Fruit fly (Drosophila melanogaster): ENCODE data around the gene CG17780.
A peak's percentile ranks its signal among the peaks of the same experiment; 100 is the strongest.

CG17780 gene

dm6 chr3R:24384952-24385351 lies at the start of gene CG17780:
CG17780 (minus strand) TSS chr3R:24385052.
- no peak for TF ChIP-seq CG17801 (GFP tag; optimal IDR thresholded peaks at IDR 0.05; ENCODE audit: partially characterized antibody)

- peak; percentile 47 for TF ChIP-seq CG17801 (GFP tag; optimal IDR thresholded peaks at IDR 0.05; ENCODE audit: partially characterized antibody)
Observed at dm6 chr3R:24392207-24392939, 7.5 kb upstream of the CG17780 start, which contains the start of gene CG13616. CG13616 (plus strand) TSS chr3R:24392889.

DNA sequence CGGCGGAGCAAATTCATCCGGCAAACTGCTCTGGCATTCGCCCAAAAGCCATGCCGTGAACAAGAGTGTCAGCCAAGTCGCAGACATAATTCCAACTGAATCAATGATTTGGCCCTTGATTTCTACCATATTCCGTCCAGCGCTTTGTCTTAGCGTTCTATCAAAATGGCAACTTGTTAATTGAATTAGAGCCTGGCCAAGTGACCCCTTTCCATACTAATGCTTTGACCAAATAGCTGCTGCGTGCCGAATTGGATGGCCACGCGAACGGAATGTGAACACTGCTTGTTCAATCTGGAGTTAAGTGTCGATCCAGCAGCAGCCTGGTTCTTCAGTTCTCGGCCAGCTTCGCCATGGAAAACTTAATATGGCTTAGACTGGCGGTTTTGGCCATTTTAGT lies 5.4 kb upstream of the CG17780 start, which contains the start of the genes CG5768 and CG13615:
CG5768 (minus strand) TSS at position 101 of the 400 bp plus-strand sequence.
CG13615 (plus strand) TSS at position 280 of the 400 bp plus-strand sequence.
- TF ChIP-seq CG17801 (GFP tag; optimal IDR thresholded peaks at IDR 0.05; ENCODE audit: partially characterized antibody): no peak

DNA sequence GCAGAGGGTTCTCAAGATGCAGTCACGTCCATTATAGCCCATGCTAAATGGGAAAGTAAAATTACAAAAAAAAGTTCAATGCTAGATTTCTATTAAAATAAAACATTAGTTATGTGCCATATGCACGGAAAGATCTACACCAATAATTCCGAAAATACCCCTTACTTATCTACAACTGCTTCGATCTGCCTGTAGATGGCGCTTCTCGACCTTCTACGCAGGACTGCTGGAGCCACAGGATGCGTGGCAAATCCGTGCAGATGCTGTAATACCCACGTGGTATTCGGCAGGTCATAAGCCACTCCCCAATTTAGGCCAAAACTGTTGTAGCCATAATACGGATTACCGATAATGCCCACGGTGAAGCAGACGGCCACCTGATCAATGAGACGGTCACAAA lies 1.6 kb upstream of the CG17780 start:
- TF ChIP-seq CG17801 (GFP tag; optimal IDR thresholded peaks at IDR 0.05; ENCODE audit: partially characterized antibody): no peak

DNA sequence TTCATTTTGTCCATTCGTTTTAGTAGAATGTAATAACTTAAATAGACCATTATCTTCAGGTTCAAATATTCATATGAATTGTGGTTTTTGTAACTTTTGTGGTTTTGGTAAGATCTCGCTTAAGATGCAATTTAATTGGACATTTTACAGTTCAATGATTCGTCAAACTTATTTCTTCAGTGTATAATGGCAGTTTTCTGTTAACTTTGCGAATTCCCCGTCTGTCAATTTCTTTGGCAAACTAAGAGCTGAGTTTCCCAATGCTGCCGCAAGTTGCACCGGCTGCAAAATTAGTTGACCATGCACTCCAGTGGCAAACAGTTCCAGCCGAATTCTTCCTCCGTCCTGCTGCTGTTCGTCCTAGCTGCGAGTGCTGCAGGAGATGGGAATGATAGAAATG lies 8.3 kb downstream of the CG17780 start, which contains the start of gene CG33342:
CG33342 (plus strand) TSS at position 301 of the 400 bp plus-strand sequence.
- TF ChIP-seq CG17801 (GFP tag; optimal IDR thresholded peaks at IDR 0.05; ENCODE audit: partially characterized antibody): no peak

DNA sequence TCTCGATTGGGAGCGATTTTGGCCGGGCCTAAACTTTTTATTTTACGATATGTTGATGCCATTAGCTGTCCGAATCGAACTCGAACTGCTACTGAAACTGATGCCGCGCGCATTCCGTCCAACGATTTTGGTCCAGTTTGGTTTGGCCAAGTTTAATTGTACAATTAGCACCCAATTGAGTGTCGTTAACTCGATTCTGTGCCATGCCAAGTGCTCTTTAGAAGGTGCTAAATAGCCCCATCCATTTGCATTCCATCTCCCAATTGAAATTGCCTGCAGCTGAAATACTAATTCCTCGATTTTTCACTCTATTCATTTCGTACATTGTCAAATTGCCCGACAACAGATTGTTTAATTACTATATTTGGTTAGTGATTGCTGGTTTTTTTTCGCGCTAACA lies 9.3 kb downstream of the CG17780 start, which contains the start of gene CG17781:
CG17781 (minus strand) TSS at position 101 of the 400 bp plus-strand sequence.
- TF ChIP-seq CG17801 (GFP tag; optimal IDR thresholded peaks at IDR 0.05; ENCODE audit: partially characterized antibody): no peak

DNA sequence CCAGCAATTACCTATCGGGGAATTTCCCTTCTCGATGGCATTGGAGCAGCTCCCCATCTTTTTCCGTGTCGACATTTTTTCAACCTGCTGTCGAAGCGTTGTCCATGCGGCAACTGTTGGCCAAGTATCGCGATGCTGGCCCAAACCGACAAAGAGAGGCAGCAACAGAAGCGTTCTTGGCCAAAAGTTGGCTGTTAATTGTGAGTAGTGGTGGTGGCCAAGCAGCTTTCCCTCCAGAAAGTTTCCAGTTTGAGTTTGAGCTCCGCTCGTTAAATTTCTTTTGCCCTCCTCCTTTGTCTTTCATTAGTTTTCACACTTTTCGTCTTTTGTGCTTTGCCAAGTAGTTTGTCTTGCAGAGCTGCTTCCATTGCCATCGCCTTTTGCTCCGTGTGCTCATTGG lies 12.2 kb downstream of the CG17780 start, which contains the start of gene CG17782:
CG17782 (minus strand) TSS at position 101 of the 400 bp plus-strand sequence.
- no peak for TF ChIP-seq CG17801 (GFP tag; optimal IDR thresholded peaks at IDR 0.05; ENCODE audit: partially characterized antibody)

DNA sequence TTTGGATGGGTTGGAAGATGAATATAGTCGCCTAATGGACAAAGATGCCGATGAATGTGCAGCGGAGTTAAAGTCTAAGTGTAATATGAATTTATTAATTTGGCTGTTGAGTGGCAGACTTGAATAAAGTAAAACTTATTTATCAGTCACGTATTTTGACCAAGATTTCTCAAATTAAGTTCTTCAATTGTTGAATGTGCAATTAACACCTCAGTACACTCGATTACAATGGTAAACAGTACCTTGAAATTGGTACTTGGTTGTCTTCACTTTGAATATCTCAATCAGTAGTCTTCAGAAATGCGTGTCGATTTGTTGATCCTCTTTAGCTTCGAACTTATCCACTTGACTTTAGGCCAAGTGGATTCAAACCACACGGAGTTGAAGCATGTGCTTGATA lies 15.6 kb downstream of the CG17780 start, which contains the start of gene CG13614:
CG13614 (plus strand) TSS at position 301 of the 400 bp plus-strand sequence.
- no peak for TF ChIP-seq CG17801 (GFP tag; optimal IDR thresholded peaks at IDR 0.05; ENCODE audit: partially characterized antibody)

DNA sequence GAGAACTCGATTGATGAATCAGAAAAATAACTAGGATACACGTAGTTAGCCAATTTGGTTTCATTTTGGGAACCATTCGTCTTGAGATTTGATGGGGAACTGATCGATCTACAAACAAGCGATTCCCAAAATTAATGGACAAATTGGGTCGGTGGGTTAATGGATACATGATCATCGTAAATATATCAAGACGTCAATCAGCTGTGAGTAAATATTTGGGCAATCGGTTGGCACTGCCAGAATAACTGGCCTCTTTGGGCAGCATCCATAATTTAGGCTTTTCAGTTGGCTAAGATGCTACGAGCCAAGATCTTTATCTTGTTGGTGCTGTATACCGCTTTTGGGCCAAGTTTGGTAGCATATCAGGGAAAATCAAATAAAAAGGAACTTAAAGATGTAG lies 16.8 kb downstream of the CG17780 start, which contains the start of the genes CG42812 and CG33341:
CG42812 (minus strand) TSS at position 101 of the 400 bp plus-strand sequence.
CG33341 (plus strand) TSS at position 295 of the 400 bp plus-strand sequence.
- no peak for TF ChIP-seq CG17801 (GFP tag; optimal IDR thresholded peaks at IDR 0.05; ENCODE audit: partially characterized antibody)

DNA sequence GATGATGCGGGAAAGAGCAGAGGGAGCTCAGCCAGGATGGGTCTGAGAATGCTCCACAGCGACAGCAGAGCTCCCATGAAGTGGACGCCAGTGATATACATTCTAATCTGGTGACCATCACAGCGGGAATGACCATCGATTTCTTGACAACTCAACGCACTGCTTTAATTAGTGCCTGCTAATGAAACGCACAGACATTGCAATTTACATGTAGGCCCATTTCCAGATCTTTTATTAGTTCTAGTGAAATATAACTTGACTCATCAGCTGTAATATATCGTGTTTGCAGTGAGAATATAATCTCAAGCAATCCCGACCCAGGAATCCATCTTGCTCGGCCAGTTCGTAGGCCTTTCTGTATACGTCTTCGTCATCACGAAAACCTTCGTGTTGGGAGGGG lies 17.7 kb downstream of the CG17780 start, which contains the start of gene CG42811:
CG42811 (minus strand) TSS at position 101 of the 400 bp plus-strand sequence.
- TF ChIP-seq CG17801 (GFP tag; optimal IDR thresholded peaks at IDR 0.05; ENCODE audit: partially characterized antibody): no peak

- no peak for TF ChIP-seq CG17801 (GFP tag; optimal IDR thresholded peaks at IDR 0.05; ENCODE audit: partially characterized antibody)
Observed at dm6 chr3R:24364880-24365604, 19.8 kb downstream of the CG17780 start, which contains the start of the genes CG17784 and CG13613. CG17784 (minus strand) TSS chr3R:24364980. CG13613 (plus strand) TSS chr3R:24365554.

- no peak for TF ChIP-seq CG17801 (GFP tag; optimal IDR thresholded peaks at IDR 0.05; ENCODE audit: partially characterized antibody)
Observed at dm6 chr3R:24362838-24363237, 22.0 kb downstream of the CG17780 start, which contains the start of gene CG33340. CG33340 (plus strand) TSS chr3R:24363138.

dm6 chr3R:24361583-24361982 lies 23.3 kb downstream of the CG17780 start, which contains the start of the genes CG5762 and CG33339:
CG5762 (minus strand) TSS chr3R:24361683.
CG33339 (plus strand) TSS chr3R:24361847.
- no peak for TF ChIP-seq CG17801 (GFP tag; optimal IDR thresholded peaks at IDR 0.05; ENCODE audit: partially characterized antibody)

DNA sequence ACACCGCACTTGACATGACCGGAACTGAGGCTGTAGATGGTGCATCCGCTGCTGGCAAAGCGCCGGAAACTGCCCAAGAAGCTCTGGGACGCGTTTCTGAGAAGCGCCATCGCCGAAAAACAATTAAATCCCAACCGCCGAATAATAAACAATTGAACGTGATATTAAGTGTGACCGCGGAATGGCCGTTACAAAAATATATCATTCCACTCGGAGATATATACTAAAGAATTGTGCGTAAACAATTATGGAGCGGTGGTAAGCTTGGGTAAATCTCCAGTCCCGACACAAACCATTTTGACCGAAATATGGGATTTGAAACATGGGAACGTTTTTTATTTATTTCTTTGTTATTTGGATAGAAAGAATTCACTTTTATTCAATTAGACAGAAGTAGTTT lies 24.9 kb downstream of the CG17780 start, which contains the start of gene CG18528:
CG18528 (minus strand) TSS at position 188 of the 400 bp plus-strand sequence.
- TF ChIP-seq CG17801 (GFP tag; optimal IDR thresholded peaks at IDR 0.05; ENCODE audit: partially characterized antibody): no peak

DNA sequence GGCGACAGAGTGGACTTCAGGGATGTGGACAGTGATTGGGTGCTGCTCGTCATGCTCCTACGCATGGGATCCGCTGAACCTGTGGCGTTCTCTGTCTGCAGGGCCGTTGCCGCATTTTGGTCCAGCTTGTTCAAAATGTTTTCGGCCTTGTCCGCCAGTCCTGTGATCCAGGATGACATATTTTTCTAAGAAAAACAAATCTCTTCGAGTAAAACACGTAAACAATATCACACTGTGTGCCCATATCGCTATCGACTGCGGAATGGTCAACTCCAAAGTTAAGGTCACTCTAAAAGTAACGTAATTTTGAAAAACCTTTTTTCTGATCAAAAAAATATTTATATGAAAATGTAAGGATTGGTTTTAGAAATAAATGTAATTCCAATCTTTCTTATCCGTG lies 27.2 kb downstream of the CG17780 start, which contains the start of gene Golgin84:
Golgin84 (minus strand) TSS at position 241 of the 400 bp plus-strand sequence.
- TF ChIP-seq CG17801 (GFP tag; optimal IDR thresholded peaks at IDR 0.05; ENCODE audit: partially characterized antibody): no peak
